Fruit fly (Drosophila melanogaster): ENCODE measurements around the gene FASN1.

The FASN1 gene

DNA sequence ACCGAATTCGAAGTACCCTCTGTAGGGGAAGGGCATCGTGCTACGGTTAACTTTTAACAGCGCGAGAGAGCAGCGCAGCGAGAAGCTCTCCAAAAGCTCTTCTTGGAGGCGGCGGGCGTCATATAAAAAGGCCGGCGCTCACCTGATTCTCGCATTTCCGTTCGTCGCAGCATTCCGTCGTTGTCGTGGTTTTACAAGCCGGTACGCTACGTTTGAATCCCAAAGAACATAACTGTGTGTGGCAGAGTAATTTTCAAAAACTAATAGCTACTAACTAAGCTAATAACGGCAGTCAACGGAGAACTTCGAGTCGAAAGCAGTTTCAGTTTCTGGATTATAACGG lies at the start of gene FASN1:
TSS of gene FASN1 (plus strand) at position 151 of the 343 bp plus-strand sequence.
- TF ChIP-seq Pif1B (GFP tag; optimal IDR thresholded peaks at IDR 0.05), result peak; percentile 11
- TF ChIP-seq fd96Ca (GFP tag; IDR thresholded peaks at IDR 0.05), result peak; percentile 50; the same call in 2 of the 3 replicates
- no peak for TF ChIP-seq CG17806 (tag; optimal IDR thresholded peaks at IDR 0.05)
- no peak for TF ChIP-seq CG13204 (GFP tag; optimal IDR thresholded peaks at IDR 0.05)
- TF ChIP-seq CG4496 (GFP tag; IDR thresholded peaks at IDR 0.05), result 0 out of 3 replicates have a peak, but pooled peaks have one; percentile 58
- peak; percentile 52; the same call in 1 of the 2 replicates for TF ChIP-seq Ets98B (GFP tag; IDR thresholded peaks at IDR 0.05)
- TF ChIP-seq CG8159 (tag; optimal IDR thresholded peaks at IDR 0.05), result peak; percentile 3
- no peak for TF ChIP-seq Snoo (tag; optimal IDR thresholded peaks at IDR 0.05)
- peak; percentile 46 for TF ChIP-seq CG12605 (GFP tag; IDR thresholded peaks at IDR 0.05)
- TF ChIP-seq CG32121 (GFP tag; IDR thresholded peaks at IDR 0.05), result peak; percentile 23; the same call in 1 of the 2 replicates
- TF ChIP-seq EcR (GFP tag; optimal IDR thresholded peaks at IDR 0.05), result no peak

DNA sequence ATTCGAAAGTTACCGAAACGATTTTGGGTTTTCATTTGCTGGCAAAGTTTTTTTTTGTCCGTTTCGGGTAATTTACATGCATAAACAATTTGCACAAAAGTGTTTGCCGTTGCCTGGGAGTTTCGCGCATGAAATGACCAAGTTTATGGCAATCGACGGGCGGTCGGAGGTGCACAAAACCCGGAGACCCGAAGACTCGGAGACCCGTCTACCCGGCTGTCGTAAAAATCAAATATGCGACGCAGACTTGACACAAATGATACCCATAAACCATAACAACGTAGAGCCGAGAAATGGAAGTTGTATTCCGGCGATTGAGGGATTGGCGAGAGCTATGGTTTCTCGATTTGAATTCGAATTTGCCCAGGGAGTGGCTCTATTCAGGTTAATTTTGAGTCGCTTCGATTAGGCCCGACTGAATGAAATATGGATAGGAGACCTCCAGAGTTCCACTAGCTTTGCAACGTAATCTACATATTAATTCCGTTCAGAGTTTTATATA lies 49.4 kb upstream of the FASN1 start:
- TF ChIP-seq gl (tag; optimal IDR thresholded peaks at IDR 0.05) (no peak), CG10348 (GFP tag; IDR thresholded peaks at IDR 0.05) (no peak)

DNA sequence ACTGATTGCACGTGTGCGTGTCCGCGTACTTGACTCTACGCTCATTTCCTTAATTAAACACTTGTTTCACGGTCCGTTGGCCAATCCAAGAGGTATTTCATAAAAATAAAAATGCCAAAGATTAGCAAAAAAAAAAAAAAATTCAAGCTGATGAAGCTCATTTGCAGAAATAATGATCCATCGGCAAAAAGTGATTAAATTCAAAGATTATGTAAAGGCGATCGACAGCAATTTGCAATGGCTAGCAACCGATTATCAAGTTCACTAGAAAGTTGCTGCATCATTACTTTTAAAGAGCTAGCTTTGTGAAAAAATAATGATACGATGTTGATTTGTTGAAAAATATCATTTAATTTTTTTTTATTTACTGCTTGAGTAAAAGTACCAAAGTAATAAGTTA lies 47.0 kb upstream of the FASN1 start:
- no peak for TF ChIP-seq D1 (tag; optimal IDR thresholded peaks at IDR 0.05)
- TF ChIP-seq Pif1A (GFP tag; optimal IDR thresholded peaks at IDR 0.05), result no peak
- TF ChIP-seq CG13204 (GFP tag; optimal IDR thresholded peaks at IDR 0.05), result no peak
- no peak for TF ChIP-seq fd96Ca (GFP tag; IDR thresholded peaks at IDR 0.05)
- TF ChIP-seq CG14655 (GFP tag; optimal IDR thresholded peaks at IDR 0.05), result no peak

DNA sequence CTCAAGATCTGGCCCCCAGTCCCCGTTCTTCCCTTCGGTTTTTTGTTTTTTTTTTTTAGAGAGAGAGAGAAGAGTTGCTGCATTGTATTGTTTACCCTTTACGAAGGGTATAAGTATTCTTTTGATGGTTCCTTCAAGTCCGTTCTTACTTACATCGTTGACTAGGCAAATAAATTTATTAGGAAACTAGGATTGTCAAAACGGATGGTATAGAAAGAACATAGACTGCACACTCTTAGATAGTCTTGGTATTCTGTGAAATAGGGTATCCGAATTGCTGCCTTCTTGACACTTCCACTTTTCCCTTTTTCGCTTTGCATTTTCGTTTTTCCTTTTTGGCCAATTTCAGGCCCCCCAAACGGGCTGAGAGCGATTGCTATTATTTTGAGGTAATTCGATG lies 44.9 kb upstream of the FASN1 start:
- TF ChIP-seq CG15710 (tag; optimal IDR thresholded peaks at IDR 0.05), result peak; percentile 73
- TF ChIP-seq CG13204 (GFP tag; optimal IDR thresholded peaks at IDR 0.05), result peak; percentile 22
- TF ChIP-seq Pif1B (GFP tag; optimal IDR thresholded peaks at IDR 0.05), result peak; percentile 79
- peak; percentile 60; the same call in 2 of the 3 replicates for TF ChIP-seq CG4496 (GFP tag; IDR thresholded peaks at IDR 0.05)
- peak; percentile 80 for TF ChIP-seq CG8159 (tag; optimal IDR thresholded peaks at IDR 0.05)
- peak; percentile 75 for TF ChIP-seq Pif1A (GFP tag; optimal IDR thresholded peaks at IDR 0.05)
- no peak for TF ChIP-seq CG10348 (GFP tag; IDR thresholded peaks at IDR 0.05)
- no peak for TF ChIP-seq EcR (GFP tag; optimal IDR thresholded peaks at IDR 0.05)
- TF ChIP-seq fd96Ca (GFP tag; IDR thresholded peaks at IDR 0.05), result peak; percentile 60; the same call in 2 of the 3 replicates
- no peak for TF ChIP-seq Ets98B (GFP tag; IDR thresholded peaks at IDR 0.05)
- TF ChIP-seq CG9948 (tag; optimal IDR thresholded peaks at IDR 0.05), result peak; percentile 57
- no peak for TF ChIP-seq rn (GFP tag; IDR thresholded peaks at IDR 0.05)
- TF ChIP-seq D1 (tag; optimal IDR thresholded peaks at IDR 0.05), result no peak
- TF ChIP-seq CG12605 (GFP tag; IDR thresholded peaks at IDR 0.05), result no peak; the same call in 1 of the 2 replicates
- peak; percentile 38 for TF ChIP-seq CG8301 (tag; optimal IDR thresholded peaks at IDR 0.05)
- peak; percentile 57 for TF ChIP-seq CG14655 (GFP tag; optimal IDR thresholded peaks at IDR 0.05)
- peak; percentile 66 for TF ChIP-seq CG34367 (tag; optimal IDR thresholded peaks at IDR 0.05)
- no peak for TF ChIP-seq CG32121 (GFP tag; IDR thresholded peaks at IDR 0.05)
- peak; percentile 78 for TF ChIP-seq Snoo (tag; optimal IDR thresholded peaks at IDR 0.05)
- peak; percentile 70 for TF ChIP-seq CG17806 (tag; optimal IDR thresholded peaks at IDR 0.05)
- peak; percentile 21 for TF ChIP-seq gl (tag; optimal IDR thresholded peaks at IDR 0.05)

DNA sequence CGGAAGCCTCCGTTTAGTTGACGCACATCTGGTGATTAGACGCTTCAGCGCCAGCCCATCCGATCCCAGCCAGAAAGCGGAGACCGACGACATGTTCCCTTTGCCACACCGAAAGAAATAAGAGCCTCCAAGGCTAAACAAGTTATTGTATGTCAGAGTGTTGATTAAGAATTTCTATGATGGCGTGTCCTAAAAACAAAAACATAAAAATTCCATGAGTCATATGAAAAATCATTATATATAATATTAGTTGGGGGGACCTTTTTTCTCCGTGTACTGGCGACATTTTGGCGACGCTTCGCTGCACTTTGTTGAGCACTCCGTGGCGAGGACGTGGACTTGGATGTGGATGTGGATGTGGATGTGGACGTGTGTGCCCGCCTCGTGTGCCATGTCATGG lies 43.6 kb upstream of the FASN1 start:
- no peak for TF ChIP-seq D1 (tag; optimal IDR thresholded peaks at IDR 0.05)
- no peak for TF ChIP-seq rn (GFP tag; IDR thresholded peaks at IDR 0.05)
- no peak for TF ChIP-seq gl (tag; optimal IDR thresholded peaks at IDR 0.05)
- TF ChIP-seq CG9948 (tag; optimal IDR thresholded peaks at IDR 0.05), result peak; percentile 57
- peak; percentile 52 for TF ChIP-seq CG15710 (tag; optimal IDR thresholded peaks at IDR 0.05)
- TF ChIP-seq EcR (GFP tag; optimal IDR thresholded peaks at IDR 0.05), result no peak
- peak; percentile 54; the same call in 1 of the 2 replicates for TF ChIP-seq CG12605 (GFP tag; IDR thresholded peaks at IDR 0.05)
- TF ChIP-seq Pif1B (GFP tag; optimal IDR thresholded peaks at IDR 0.05), result peak; percentile 44
- TF ChIP-seq CG32121 (GFP tag; IDR thresholded peaks at IDR 0.05), result peak; percentile 69
- TF ChIP-seq CG8159 (tag; optimal IDR thresholded peaks at IDR 0.05), result no peak
- peak; percentile 86 for TF ChIP-seq CG4496 (GFP tag; IDR thresholded peaks at IDR 0.05)
- peak; percentile 12 for TF ChIP-seq Snoo (tag; optimal IDR thresholded peaks at IDR 0.05)
- peak; percentile 59 for TF ChIP-seq CG17806 (tag; optimal IDR thresholded peaks at IDR 0.05)
- peak; percentile 39 for TF ChIP-seq CG34367 (tag; optimal IDR thresholded peaks at IDR 0.05)
- peak; percentile 67 for TF ChIP-seq CG8301 (tag; optimal IDR thresholded peaks at IDR 0.05)
- peak; percentile 81 for TF ChIP-seq CG14655 (GFP tag; optimal IDR thresholded peaks at IDR 0.05)
- TF ChIP-seq fd96Ca (GFP tag; IDR thresholded peaks at IDR 0.05), result peak; percentile 74; the same call in 2 of the 3 replicates
- TF ChIP-seq CG13204 (GFP tag; optimal IDR thresholded peaks at IDR 0.05), result no peak
- peak; percentile 80 for TF ChIP-seq Ets98B (GFP tag; IDR thresholded peaks at IDR 0.05)
- peak; percentile 69 for TF ChIP-seq Pif1A (GFP tag; optimal IDR thresholded peaks at IDR 0.05)

DNA sequence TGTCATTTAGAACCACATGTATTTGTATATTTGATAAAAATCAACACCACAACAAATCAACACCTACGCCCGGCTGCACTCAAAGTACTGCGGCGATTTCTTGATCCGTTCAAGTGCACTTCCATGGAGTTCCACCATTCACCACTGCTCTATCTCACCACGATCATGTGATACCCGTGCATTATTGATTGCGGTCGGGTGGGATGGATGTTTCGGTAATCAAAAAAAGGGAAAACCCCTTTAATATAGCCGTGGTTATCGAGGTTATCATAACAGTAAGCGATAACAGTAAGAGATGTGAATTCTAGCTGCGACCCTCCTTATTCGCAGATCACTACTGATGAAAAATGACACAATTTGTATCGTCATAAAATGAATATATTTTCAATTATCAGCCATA lies 38.2 kb upstream of the FASN1 start, which contains the start of the genes CG17224 and CG17264:
TSS of gene CG17224 (minus strand) at position 97 of the 400 bp plus-strand sequence.
TSS of gene CG17264 (plus strand) at position 297 of the 400 bp plus-strand sequence.
- TF ChIP-seq CG10348 (GFP tag; IDR thresholded peaks at IDR 0.05), result no peak
- no peak for TF ChIP-seq EcR (GFP tag; optimal IDR thresholded peaks at IDR 0.05)
- TF ChIP-seq CG34367 (tag; optimal IDR thresholded peaks at IDR 0.05), result no peak
- TF ChIP-seq CG13204 (GFP tag; optimal IDR thresholded peaks at IDR 0.05), result no peak
- TF ChIP-seq CG14655 (GFP tag; optimal IDR thresholded peaks at IDR 0.05), result no peak
- no peak for TF ChIP-seq CG32121 (GFP tag; IDR thresholded peaks at IDR 0.05)
- TF ChIP-seq CG8159 (tag; optimal IDR thresholded peaks at IDR 0.05), result no peak
